Fruit fly (Drosophila melanogaster): Measurements from ENCODE around the gene Inx6.

DNA sequence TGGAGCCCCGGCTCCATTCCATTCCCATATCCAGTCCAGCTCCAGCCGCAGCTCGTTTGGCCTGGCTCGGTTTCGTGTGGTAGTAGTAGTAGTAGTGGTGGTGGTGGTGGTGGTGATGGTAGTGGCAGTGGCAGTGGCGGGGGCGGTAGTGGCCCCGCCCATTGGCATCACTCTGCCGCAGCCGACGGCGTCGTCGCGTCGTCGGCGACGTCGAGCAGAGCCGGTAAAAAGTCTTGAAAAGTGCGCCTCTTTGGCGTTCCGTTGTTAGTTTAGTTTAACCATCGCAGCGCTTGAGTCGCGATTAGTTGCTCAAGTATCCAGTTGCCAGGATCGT is 30.0 kb downstream of the Inx6 start, which contains the start of gene obst-A:
- TF ChIP-seq CG17806 (tag; optimal IDR thresholded peaks at IDR 0.05) (no peak), EcR (GFP tag; optimal IDR thresholded peaks at IDR 0.05) (peak; percentile 60), CG34367 (tag; optimal IDR thresholded peaks at IDR 0.05) (no peak), rn (GFP tag; IDR thresholded peaks at IDR 0.05) (no peak), CG14655 (GFP tag; optimal IDR thresholded peaks at IDR 0.05) (no peak), CG12605 (GFP tag; IDR thresholded peaks at IDR 0.05) (no peak), Pif1A (GFP tag; optimal IDR thresholded peaks at IDR 0.05) (no peak)

Measured in whole organism, pupa.